Fruit fly (Drosophila melanogaster) whole organism, pupa: ENCODE results near the gene TAF1B.

Experiments used
- CG10348 ChIP-seq: fragments of 200-800 bp; sonication (Bioruptor generic); IDR thresholded peaks from 2 replicates; pipeline ENCODE4 v1.3.6; 2022; ENCODE audit warnings: missing biosample characterization, missing genetic modification characterization
- CG12605 ChIP-seq: fragments of 200-800 bp; sonication (Bioruptor generic); IDR thresholded peaks from 2 replicates; pipeline ENCODE4 v1.3.6; 2022; ENCODE audit warnings: missing biosample characterization, missing genetic modification characterization
- CG13204 ChIP-seq: fragments of 200-800 bp; sonication (Bioruptor generic); optimal IDR thresholded peaks from 2 replicates; lab custom pipeline; 2018; ENCODE audit warnings: missing biosample characterization, mild to moderate bottlenecking, missing genetic modification characterization, moderate library complexity
- CG14655 ChIP-seq: fragments of 200-800 bp; sonication (Bioruptor generic); optimal IDR thresholded peaks from 3 replicates; lab custom pipeline; 2017; ENCODE audit warnings: mild to moderate bottlenecking, missing biosample characterization, missing genetic modification reagents, missing genetic modification characterization
- CG15710 ChIP-seq: fragments of 200-800 bp; sonication (Bioruptor generic); optimal IDR thresholded peaks from 2 replicates; lab custom pipeline; 2018; ENCODE audit warnings: missing biosample characterization, mild to moderate bottlenecking, missing genetic modification characterization, moderate library complexity
- CG17806 ChIP-seq: fragments of 200-800 bp; sonication (Bioruptor generic); optimal IDR thresholded peaks from 2 replicates; lab custom pipeline; 2018; ENCODE audit warnings: missing biosample characterization, mild to moderate bottlenecking, missing genetic modification characterization, moderate library complexity
- CG32121 ChIP-seq: fragments of 200-800 bp; sonication (Bioruptor generic); IDR thresholded peaks from 2 replicates; pipeline ENCODE4 v1.3.6; 2022; ENCODE audit warnings: missing biosample characterization, missing genetic modification characterization
- CG34367 ChIP-seq: fragments of 200-800 bp; sonication (Bioruptor generic); optimal IDR thresholded peaks from 2 replicates; lab custom pipeline; 2018; ENCODE audit warnings: missing biosample characterization, mild to moderate bottlenecking, missing genetic modification characterization
- CG4496 ChIP-seq: fragments of 200-800 bp; sonication (Bioruptor generic); IDR thresholded peaks from 3 replicates; pipeline ENCODE4 v1.3.6; 2022; ENCODE audit warnings: missing biosample characterization, missing genetic modification characterization
- CG8159 ChIP-seq: fragments of 200-800 bp; sonication (Bioruptor generic); optimal IDR thresholded peaks from 3 replicates; lab custom pipeline; 2018; ENCODE audit warnings: missing biosample characterization, mild to moderate bottlenecking, missing genetic modification characterization, moderate library complexity
- CG8301 ChIP-seq: fragments of 200-800 bp; sonication (Bioruptor generic); optimal IDR thresholded peaks from 2 replicates; lab custom pipeline; 2018; ENCODE audit warnings: missing biosample characterization, mild to moderate bottlenecking, missing genetic modification characterization
- CG9948 ChIP-seq: fragments of 200-800 bp; sonication (Bioruptor generic); optimal IDR thresholded peaks from 2 replicates; lab custom pipeline; 2018; ENCODE audit warnings: missing biosample characterization, mild to moderate bottlenecking, missing genetic modification characterization, moderate library complexity
- D1 ChIP-seq: fragments of 200-800 bp; sonication (Bioruptor generic); optimal IDR thresholded peaks from 2 replicates; lab custom pipeline; 2018; ENCODE audit warnings: missing biosample characterization, mild to moderate bottlenecking, missing genetic modification characterization, moderate library complexity
- EcR ChIP-seq: fragments of 200-800 bp; sonication (Bioruptor generic); optimal IDR thresholded peaks from 3 replicates; lab custom pipeline; 2019; ENCODE audit warnings: missing biosample characterization, missing genetic modification characterization, mild to moderate bottlenecking, moderate library complexity, missing genetic modification reagents
- Ets98B ChIP-seq: fragments of 200-800 bp; sonication (Bioruptor generic); IDR thresholded peaks from 2 replicates; pipeline ENCODE4 v1.3.6; 2022; ENCODE audit warnings: missing biosample characterization, missing genetic modification characterization
- Pif1A ChIP-seq: fragments of 200-800 bp; sonication (Bioruptor generic); optimal IDR thresholded peaks from 3 replicates; lab custom pipeline; 2016; ENCODE audit warnings: missing biosample characterization, missing genetic modification characterization
- Pif1B ChIP-seq: fragments of 200-800 bp; sonication (Bioruptor generic); optimal IDR thresholded peaks from 3 replicates; lab custom pipeline; 2016; ENCODE audit warnings: missing biosample characterization, missing genetic modification characterization
- Snoo ChIP-seq: fragments of 200-800 bp; sonication (Bioruptor generic); optimal IDR thresholded peaks from 3 replicates; lab custom pipeline; 2017; ENCODE audit warnings: missing biosample characterization, mild to moderate bottlenecking, missing genetic modification characterization, inconsistent platforms
- fd96Ca ChIP-seq: fragments of 200-800 bp; sonication (Bioruptor generic); IDR thresholded peaks from 3 replicates; pipeline ENCODE4 v1.3.6; 2022; ENCODE audit warnings: missing biosample characterization, missing genetic modification characterization
- gl ChIP-seq: fragments of 200-800 bp; sonication (Bioruptor generic); optimal IDR thresholded peaks from 2 replicates; lab custom pipeline; 2018; ENCODE audit warnings: missing biosample characterization, mild to moderate bottlenecking, missing genetic modification characterization
- rn ChIP-seq: fragments of 200-800 bp; sonication (Bioruptor generic); IDR thresholded peaks from 2 replicates; pipeline ENCODE4 v1.3.6; 2022; ENCODE audit warnings: missing biosample characterization, missing genetic modification characterization

The TAF1B gene

DNA sequence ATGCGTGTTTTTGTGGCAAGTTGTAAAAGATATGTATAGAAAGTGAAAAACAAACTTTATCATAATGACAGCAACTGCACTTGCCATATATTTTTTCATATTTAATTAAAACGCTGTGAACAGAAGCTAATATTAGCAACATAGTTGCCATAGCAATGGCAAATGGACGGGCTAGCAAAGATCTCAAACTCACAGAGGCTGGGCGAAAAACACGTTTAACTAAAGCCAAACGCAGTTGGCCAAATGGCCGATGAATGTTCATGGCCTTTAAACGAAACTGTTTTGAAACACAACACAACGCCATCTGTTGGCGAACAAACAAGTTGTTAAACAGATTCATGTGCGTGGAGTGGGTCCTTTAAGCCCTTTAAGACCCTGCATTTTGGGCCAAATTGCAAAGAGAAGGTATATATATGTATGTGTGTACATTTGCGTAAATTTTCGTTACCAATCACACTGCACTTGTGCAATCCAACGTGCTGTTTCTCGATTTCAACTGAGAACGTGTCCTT is 4.4 kb upstream of the TAF1B start:
- no peak for TF ChIP-seq fd96Ca (GFP tag; lab: Robert Waterston, UW)
- TF ChIP-seq CG15710 (tag; lab: Kevin White, UChicago), result no peak
- no peak for TF ChIP-seq Pif1B (GFP tag; lab: Kevin White, UChicago)
- TF ChIP-seq CG14655 (GFP tag; lab: Kevin White, UChicago), result no peak
- no peak for TF ChIP-seq Pif1A (GFP tag; lab: Kevin White, UChicago)
- TF ChIP-seq CG32121 (GFP tag; lab: Robert Waterston, UW), result no peak
- TF ChIP-seq gl (tag; lab: Kevin White, UChicago), result no peak
- no peak for TF ChIP-seq CG17806
- no peak for TF ChIP-seq CG9948
- no peak for TF ChIP-seq Ets98B (GFP tag; lab: Robert Waterston, UW)
- TF ChIP-seq rn, result no peak
- TF ChIP-seq EcR (GFP tag; lab: Kevin White, UChicago), result no peak
- no peak for TF ChIP-seq CG10348 (GFP tag; lab: Robert Waterston, UW)

DNA sequence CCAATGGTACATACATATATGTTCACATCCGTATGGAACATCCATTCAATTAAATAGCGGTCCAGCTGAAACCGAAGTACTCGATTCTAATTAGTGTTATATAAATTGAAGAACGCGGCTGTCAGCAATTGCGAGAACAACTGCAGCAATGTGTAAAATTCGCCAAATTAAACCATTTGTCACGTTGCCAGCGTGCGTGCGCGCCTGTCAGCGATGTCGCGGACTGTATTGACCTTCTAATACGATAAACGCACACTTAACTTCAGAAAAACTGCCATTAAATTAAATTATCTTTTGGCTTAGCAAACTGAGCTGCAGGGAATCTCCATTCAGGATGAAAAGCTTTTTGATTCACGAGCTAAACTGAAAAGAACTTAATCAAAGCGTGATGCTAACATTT is 3.2 kb upstream of the TAF1B start:
- no peak for TF ChIP-seq CG4496 (GFP tag; lab: Robert Waterston, UW)
- no peak for TF ChIP-seq Pif1A (GFP tag; lab: Kevin White, UChicago)
- TF ChIP-seq D1 (tag; lab: Kevin White, UChicago), result no peak
- TF ChIP-seq CG8301, result no peak
- no peak for TF ChIP-seq CG17806

DNA sequence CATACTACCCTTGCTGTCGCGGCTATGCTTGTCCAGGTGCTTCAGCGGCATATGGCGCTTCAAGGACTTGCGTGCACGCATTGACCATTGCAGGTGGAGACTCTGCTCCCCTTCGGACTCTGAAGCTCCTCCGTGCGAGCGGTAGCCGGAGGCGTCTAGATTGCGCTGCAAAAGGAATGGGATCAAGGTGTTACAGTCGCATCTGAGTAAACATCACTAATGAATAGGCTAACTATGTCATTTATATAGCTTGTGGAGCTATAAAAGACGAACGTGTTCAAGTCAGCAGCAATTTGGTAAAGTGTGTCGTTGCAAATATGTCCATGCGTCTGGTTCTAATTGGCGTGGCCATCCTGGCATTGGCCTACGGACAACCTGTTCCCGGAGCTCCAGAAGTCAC is 1.2 kb downstream of the TAF1B start, which contains the start of gene CG42759:
TSS of gene CG42759 (plus strand) at position 301 of the 400 bp plus-strand sequence.
- TF ChIP-seq CG14655 (GFP tag; lab: Kevin White, UChicago), result no peak
- no peak for TF ChIP-seq CG8301

DNA sequence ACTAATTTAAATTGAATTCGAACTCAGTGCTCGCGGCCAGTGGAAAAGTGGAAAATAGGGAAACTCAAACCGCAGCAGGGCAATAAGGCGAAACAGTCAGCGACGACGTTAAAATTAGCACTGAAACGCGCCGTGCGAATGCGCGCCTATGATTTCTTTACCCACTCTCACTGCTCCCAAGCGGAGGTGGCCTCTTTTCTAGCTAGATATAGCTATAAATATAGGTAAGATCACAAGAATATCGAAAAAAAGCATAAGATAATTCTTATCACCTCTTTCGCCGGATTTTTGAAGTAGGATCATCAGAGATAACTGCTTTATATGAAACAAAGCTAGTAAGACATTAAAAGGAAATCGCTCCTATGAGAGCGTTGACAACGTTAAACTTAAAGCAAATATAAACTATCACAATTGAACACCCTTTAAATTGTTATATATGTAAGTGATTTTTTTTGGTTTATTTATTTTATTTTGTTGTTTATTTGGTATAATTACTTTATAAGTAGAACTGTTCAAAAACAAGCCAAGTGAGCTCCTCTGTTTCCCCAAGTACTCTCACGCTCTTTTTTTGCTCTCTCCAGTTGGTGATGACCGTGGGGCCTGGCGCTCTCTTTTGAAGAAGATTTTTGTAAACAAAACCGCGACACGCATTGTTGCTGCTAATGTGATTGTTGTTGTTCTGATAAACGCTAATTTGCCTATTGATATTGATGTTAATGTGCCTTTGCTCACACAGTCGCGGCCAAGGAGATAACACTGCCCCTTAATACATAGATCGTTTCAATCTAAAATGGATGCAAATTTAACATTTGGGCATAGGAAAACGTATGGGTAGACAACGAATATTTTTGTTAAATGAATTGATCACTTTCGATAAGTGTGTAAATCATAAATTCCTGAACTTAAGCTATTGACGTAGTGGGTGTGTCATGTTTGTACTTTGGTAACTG is 4.1 kb downstream of the TAF1B start, which contains the start of gene tws:
TSS of gene tws (minus strand) at position 124 of the 950 bp plus-strand sequence.
- no peak; the same call in 1 of the 2 replicates for TF ChIP-seq CG32121 (GFP tag; lab: Robert Waterston, UW)
- TF ChIP-seq gl (tag; lab: Kevin White, UChicago), result no peak
- no peak for TF ChIP-seq fd96Ca (GFP tag; lab: Robert Waterston, UW)
- peak; percentile 13 for TF ChIP-seq Snoo (tag; lab: Kevin White, UChicago)
- TF ChIP-seq CG14655 (GFP tag; lab: Kevin White, UChicago), result peak; percentile 66
- peak; percentile 53 for TF ChIP-seq Ets98B (GFP tag; lab: Robert Waterston, UW)
- peak; percentile 35 for TF ChIP-seq Pif1A (GFP tag; lab: Kevin White, UChicago)
- peak; percentile 53 for TF ChIP-seq Pif1B (GFP tag; lab: Kevin White, UChicago)
- no peak for TF ChIP-seq CG13204 (GFP tag; lab: Kevin White, UChicago)
- TF ChIP-seq CG10348 (GFP tag; lab: Robert Waterston, UW), result no peak
- TF ChIP-seq rn, result no peak
- no peak for TF ChIP-seq EcR (GFP tag; lab: Kevin White, UChicago)
- TF ChIP-seq CG17806, result peak; percentile 15
- TF ChIP-seq D1 (tag; lab: Kevin White, UChicago), result no peak
- TF ChIP-seq CG12605 (GFP tag; lab: Robert Waterston, UW), result peak; percentile 40
- peak; percentile 55 for TF ChIP-seq CG15710 (tag; lab: Kevin White, UChicago)
- TF ChIP-seq CG34367 (tag; lab: Kevin White, UChicago), result peak; percentile 28
- peak; percentile 30; the same call in 1 of the 3 replicates for TF ChIP-seq CG4496 (GFP tag; lab: Robert Waterston, UW)
- TF ChIP-seq CG8301, result peak; percentile 41
- TF ChIP-seq CG9948, result peak; percentile 23
- peak; percentile 54 for TF ChIP-seq CG8159

DNA sequence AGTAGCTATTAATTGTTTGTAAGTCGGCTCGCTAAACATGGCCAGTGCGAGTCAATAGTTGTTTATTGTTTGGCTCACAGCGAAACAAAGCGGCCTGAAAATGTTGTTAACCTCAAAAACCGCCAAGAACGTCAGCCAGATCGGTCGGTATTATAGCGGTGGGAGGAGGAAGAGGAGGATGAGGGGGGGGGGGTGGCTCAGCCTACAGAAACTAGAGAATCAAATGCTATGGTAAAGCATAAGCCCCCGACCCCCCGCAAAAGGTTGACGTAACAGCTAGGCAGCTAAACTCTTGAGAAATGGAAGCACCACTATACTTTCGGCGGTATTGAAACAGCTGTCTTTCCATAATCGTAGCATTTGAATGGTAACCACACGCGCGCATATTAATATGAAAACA is 5.1 kb downstream of the TAF1B start:
- TF ChIP-seq CG10348 (GFP tag; lab: Robert Waterston, UW) (no peak), EcR (GFP tag; lab: Kevin White, UChicago) (no peak), Snoo (tag; lab: Kevin White, UChicago) (no peak)
- TF ChIP-seq, all 21 proteins: peak for 0

DNA sequence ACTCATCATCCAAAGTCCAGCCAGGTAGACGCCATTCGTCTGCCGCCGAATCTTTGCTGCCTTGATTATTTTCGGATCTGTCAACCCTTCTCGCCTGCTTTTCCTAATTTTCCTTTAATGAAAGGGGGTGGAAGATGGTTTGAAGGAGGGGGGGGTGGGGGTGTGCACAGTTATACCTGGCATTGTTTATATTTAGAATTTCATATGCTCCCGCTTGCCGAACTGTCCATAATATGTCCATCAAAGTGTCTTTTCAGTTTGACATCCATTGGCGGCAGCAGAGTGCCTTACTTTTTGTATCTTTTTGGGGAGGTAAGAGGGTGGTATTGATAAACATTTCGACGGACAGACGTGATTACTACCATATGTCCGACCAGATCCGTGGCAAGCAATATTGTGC is 6.2 kb downstream of the TAF1B start:
- TF ChIP-seq Ets98B (GFP tag; lab: Robert Waterston, UW) (no peak), Pif1A (GFP tag; lab: Kevin White, UChicago) (no peak)

DNA sequence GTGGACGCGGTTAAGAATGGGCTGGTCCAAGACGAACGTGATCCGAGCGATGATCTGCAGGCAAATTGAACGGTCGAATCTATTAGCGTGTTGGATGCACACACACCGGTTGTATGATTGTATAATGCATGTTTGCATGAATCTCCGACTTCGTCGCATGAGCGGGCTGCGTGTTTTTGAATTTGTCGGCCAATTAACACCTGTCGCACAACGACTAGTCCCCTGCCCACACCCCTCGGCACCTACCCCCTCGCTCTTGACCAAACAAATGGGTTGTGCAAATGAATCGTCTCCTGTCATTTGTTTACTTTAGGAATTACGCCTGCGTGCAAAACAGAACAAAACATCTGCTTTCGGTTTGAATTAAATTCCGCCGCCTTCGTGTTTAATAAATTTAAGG is 9.0 kb downstream of the TAF1B start:
- TF ChIP-seq EcR (GFP tag; lab: Kevin White, UChicago) (no peak), CG32121 (GFP tag; lab: Robert Waterston, UW) (no peak), CG4496 (GFP tag; lab: Robert Waterston, UW) (0 out of 3 replicates have a peak, but pooled peaks have one; percentile 13), Snoo (tag; lab: Kevin White, UChicago) (no peak), CG8301 (no peak), CG15710 (tag; lab: Kevin White, UChicago) (no peak)
